Worm (Caenorhabditis elegans) whole organism, L4 larva: ENCODE results near the gene scl-7.

Experiments used
- D1046.2 ChIP-seq: fragments of 200-800 bp; sonication (Bioruptor generic); IDR thresholded peaks from 2 replicates; pipeline ENCODE4 v1.3.6; 2022; ENCODE audit warnings: missing genetic modification characterization, missing compliant biosample characterization
- F26F4.8 ChIP-seq: fragments of 200-800 bp; sonication (Bioruptor generic); conservative IDR thresholded peaks from 2 replicates; pipeline ENCODE4 v1.3.6; 2022; ENCODE audit warnings: missing genetic modification characterization, missing compliant biosample characterization
- F37D6.2 ChIP-seq: sonication (generic microtip); optimal IDR thresholded peaks from 2 replicates; lab custom pipeline; 2016; ENCODE audit warnings: mild to moderate bottlenecking, missing genetic modification characterization, missing compliant biosample characterization
- F44E2.7 ChIP-seq: fragments of 200-800 bp; sonication (Bioruptor generic); IDR thresholded peaks from 2 replicates; pipeline ENCODE4 v2.1.2; 2022; ENCODE audit warnings: missing genetic modification characterization, missing compliant biosample characterization
- F49E8.2 ChIP-seq: sonication (generic microtip); optimal IDR thresholded peaks from 2 replicates; lab custom pipeline; 2016; ENCODE audit warnings: missing compliant biosample characterization, mild to moderate bottlenecking, missing genetic modification characterization, borderline replicate concordance
- T26A8.4 ChIP-seq: fragments of 200-800 bp; sonication (Bioruptor generic); IDR thresholded peaks from 2 replicates; pipeline ENCODE4 v1.3.6; 2022; ENCODE audit warnings: missing genetic modification characterization, missing compliant biosample characterization
- Y5F2A.4 ChIP-seq: fragments of 200-800 bp; sonication (Bioruptor generic); optimal IDR thresholded peaks from 2 replicates; lab custom pipeline; 2018; ENCODE audit warnings: mild to moderate bottlenecking, missing genetic modification characterization, missing compliant biosample characterization
- ZK546.5 ChIP-seq, 2 experiments: sonication (generic microtip); optimal IDR thresholded peaks; 2 replicates each; lab custom pipeline; 2017; ENCODE audit warnings: missing biosample characterization in 2 of 2, missing genetic modification characterization in 2 of 2
- aha-1 ChIP-seq: fragments of 150-350 bp; peaks from one replicate; lab custom pipeline; 2014; ENCODE audit warnings: missing biosample characterization, missing genetic modification characterization
- aly-2 ChIP-seq: sonication (generic microtip); optimal IDR thresholded peaks from 2 replicates; lab custom pipeline; 2018; ENCODE audit warnings: missing biosample characterization, missing genetic modification characterization
- arid-1 ChIP-seq: fragments of 200-800 bp; sonication (Bioruptor generic); conservative IDR thresholded peaks from 2 replicates; pipeline ENCODE4 v1.3.6; 2022; ENCODE audit warnings: missing genetic modification reagents, missing genetic modification characterization, missing compliant biosample characterization
- attf-4 ChIP-seq: sonication (generic microtip); optimal IDR thresholded peaks from 3 replicates; lab custom pipeline; 2017; ENCODE audit warnings: missing biosample characterization, missing genetic modification characterization
- ceh-28 ChIP-seq: fragments of 150-350 bp; optimal IDR thresholded peaks from 2 replicates; lab custom pipeline; 2014; ENCODE audit warnings: missing biosample characterization, missing genetic modification reagents, missing genetic modification characterization
- ceh-32 ChIP-seq: sonication (generic microtip); optimal IDR thresholded peaks from 2 replicates; lab custom pipeline; 2016; ENCODE audit warnings: mild to moderate bottlenecking, missing genetic modification characterization, missing compliant biosample characterization; ENCODE audit not compliant: poor library complexity
- ceh-62 ChIP-seq: sonication (generic microtip); optimal IDR thresholded peaks from 2 replicates; lab custom pipeline; 2017; ENCODE audit warnings: missing biosample characterization, missing genetic modification characterization
- ces-1 ChIP-seq: fragments of 150-350 bp; sonication (generic microtip); optimal IDR thresholded peaks from 4 replicates; lab custom pipeline; 2014; ENCODE audit warnings: missing biosample characterization, missing genetic modification reagents, missing genetic modification characterization
- cey-2 ChIP-seq: sonication (generic microtip); optimal IDR thresholded peaks from 3 replicates; lab custom pipeline; 2017; ENCODE audit warnings: missing genetic modification characterization, mild to moderate bottlenecking, missing compliant biosample characterization, antibody characterized with exemption, borderline replicate concordance; ENCODE audit not compliant: insufficient read depth
- ctbp-1 ChIP-seq: fragments of 200-800 bp; sonication (Bioruptor generic); IDR thresholded peaks from 2 replicates; pipeline ENCODE4 v1.3.6; 2022; ENCODE audit warnings: missing genetic modification reagents, missing genetic modification characterization, missing compliant biosample characterization
- daf-19 ChIP-seq: fragments of 200-800 bp; sonication (Bioruptor generic); conservative IDR thresholded peaks from 2 replicates; pipeline ENCODE4 v1.3.6; 2022; ENCODE audit warnings: missing genetic modification characterization, missing compliant biosample characterization
- daf-8 ChIP-seq: fragments of 200-800 bp; sonication (Bioruptor generic); IDR thresholded peaks from 2 replicates; pipeline ENCODE4 v1.3.6; 2022; ENCODE audit warnings: missing genetic modification characterization, missing compliant biosample characterization
- egl-43 ChIP-seq: fragments of 200-800 bp; sonication (Bioruptor generic); IDR thresholded peaks from 2 replicates; pipeline ENCODE4 v1.3.6; 2022; ENCODE audit warnings: missing genetic modification reagents, missing genetic modification characterization, missing compliant biosample characterization
- hif-1 ChIP-seq, 2 experiments: sonication (generic microtip); optimal IDR thresholded peaks; 2 replicates each; lab custom pipeline; 2016 to 2017; ENCODE audit warnings: missing compliant biosample characterization in 2 of 2, missing genetic modification characterization in 2 of 2, missing genetic modification reagents in 2 of 2, missing genotype in 2 of 2, mild to moderate bottlenecking in 1 of 2
- hlh-30 ChIP-seq: sonication (generic microtip); optimal IDR thresholded peaks from 2 replicates; lab custom pipeline; 2017; ENCODE audit warnings: antibody characterized with exemption, mild to moderate bottlenecking, missing genetic modification characterization, missing compliant biosample characterization; ENCODE audit not compliant: insufficient read depth
- hmg-1.1 ChIP-seq: fragments of 200-800 bp; sonication (Bioruptor generic); IDR thresholded peaks from 2 replicates; pipeline ENCODE4 v1.3.6; 2022; ENCODE audit warnings: missing genetic modification reagents, missing genetic modification characterization, missing compliant biosample characterization
- lin-1 ChIP-seq: fragments of 200-800 bp; sonication (Bioruptor generic); IDR thresholded peaks from 2 replicates; pipeline ENCODE4 v1.3.6; 2022; ENCODE audit warnings: missing genetic modification reagents, missing genetic modification characterization, missing compliant biosample characterization
- lsy-2 ChIP-seq, 2 experiments: fragments of 150-350 bp in 1 of 2; sonication (generic microtip) in 1 of 2; optimal IDR thresholded peaks; 2 replicates each; lab custom pipeline; 2014 to 2017; ENCODE audit warnings: missing biosample characterization in 2 of 2, missing genetic modification characterization in 2 of 2
- mdl-1 ChIP-seq, 2 experiments: fragments of 150-350 bp in 1 of 2; sonication (generic microtip) in 1 of 2; optimal IDR thresholded peaks; 2 replicates each; lab custom pipeline; 2014 to 2017; ENCODE audit warnings: missing biosample characterization in 2 of 2, missing genetic modification characterization in 2 of 2
- mep-1 ChIP-seq: fragments of 150-350 bp; sonication (generic microtip); optimal IDR thresholded peaks from 3 replicates; lab custom pipeline; 2014; ENCODE audit warnings: missing biosample characterization, missing genetic modification characterization
- mes-2 ChIP-seq: sonication (generic microtip); optimal IDR thresholded peaks from 2 replicates; lab custom pipeline; 2016; ENCODE audit warnings: missing genotype, mild to moderate bottlenecking, missing genetic modification characterization, missing compliant biosample characterization; ENCODE audit not compliant: poor library complexity, severe bottlenecking
- nhr-10 ChIP-seq: fragments of 150-350 bp; optimal IDR thresholded peaks from 2 replicates; lab custom pipeline; 2014; ENCODE audit warnings: missing biosample characterization, missing genetic modification characterization
- nhr-237 ChIP-seq: sonication (generic microtip); optimal IDR thresholded peaks from 2 replicates; lab custom pipeline; 2017; ENCODE audit warnings: missing biosample characterization, missing genetic modification characterization
- rbr-2 ChIP-seq: sonication (generic microtip); optimal IDR thresholded peaks from 2 replicates; lab custom pipeline; 2016; ENCODE audit warnings: missing genotype, missing genetic modification characterization, missing compliant biosample characterization
- sdz-12 ChIP-seq: fragments of 200-800 bp; sonication (Bioruptor generic); optimal IDR thresholded peaks from 2 replicates; lab custom pipeline; 2018; ENCODE audit warnings: mild to moderate bottlenecking, missing genetic modification characterization, missing compliant biosample characterization
- set-16 ChIP-seq: fragments of 200-800 bp; sonication (Bioruptor generic); IDR thresholded peaks from 2 replicates; pipeline ENCODE4 v1.3.6; 2022; ENCODE audit warnings: missing genetic modification reagents, missing genetic modification characterization, missing compliant biosample characterization
- snpc-4 ChIP-seq: fragments of 150-350 bp; optimal IDR thresholded peaks from 2 replicates; lab custom pipeline; 2014; ENCODE audit warnings: missing biosample characterization, missing genetic modification characterization
- spr-3 ChIP-seq: fragments of 200-800 bp; sonication (Bioruptor generic); optimal IDR thresholded peaks from 2 replicates; lab custom pipeline; 2018; ENCODE audit warnings: mild to moderate bottlenecking, missing genetic modification characterization, missing compliant biosample characterization
- tra-1 ChIP-seq: fragments of 200-800 bp; sonication (Bioruptor generic); IDR thresholded peaks from 2 replicates; pipeline ENCODE4 v1.3.6; 2022; ENCODE audit warnings: missing genetic modification reagents, missing genetic modification characterization, missing compliant biosample characterization
- unc-130 ChIP-seq: sonication (generic microtip); optimal IDR thresholded peaks from 2 replicates; lab custom pipeline; 2016; ENCODE audit warnings: missing genetic modification reagents, missing genetic modification characterization, missing compliant biosample characterization
- unc-39 ChIP-seq: sonication (generic microtip); optimal IDR thresholded peaks from 2 replicates; lab custom pipeline; 2017; ENCODE audit warnings: missing biosample characterization, missing genetic modification characterization
- unc-62 ChIP-seq, 3 experiments: fragments of 150-350 bp in 1 of 3; sonication (generic microtip); optimal IDR thresholded peaks in 2 of 3; peaks in 1 of 3; 1 replicate in 1 of 3; 2 replicates in 2 of 3; lab custom pipeline; 2014 to 2017; ENCODE audit warnings: missing biosample characterization in 3 of 3, missing genetic modification characterization in 3 of 3, missing genetic modification reagents in 3 of 3, missing genotype in 1 of 3
- zip-11 ChIP-seq: fragments of 200-800 bp; sonication (Bioruptor generic); IDR thresholded peaks from 2 replicates; pipeline ENCODE4 v1.3.6; 2022; ENCODE audit warnings: missing genetic modification characterization, missing compliant biosample characterization

The scl-7 gene

ce11 chrIV:13070142-13070541, at the start of gene scl-7:
Gene scl-7, plus strand, starts transcription at chrIV:13070442.
- no peak for TF ChIP-seq unc-130 (GFP tag; lab: Kevin White, UChicago)
- TF ChIP-seq unc-39 (tag; lab: Kevin White, UChicago): no peak
- no peak for TF ChIP-seq ctbp-1 (GFP tag; lab: Robert Waterston, UW)
- TF ChIP-seq nhr-237 (tag; lab: Kevin White, UChicago): no peak
- TF ChIP-seq rbr-2 (tag; lab: Kevin White, UChicago): no peak
- TF ChIP-seq T26A8.4 (GFP tag; lab: Robert Waterston, UW): no peak
- TF ChIP-seq attf-4 (tag; lab: Kevin White, UChicago): no peak
- no peak for TF ChIP-seq D1046.2 (GFP tag; lab: Robert Waterston, UW)
- TF ChIP-seq ceh-28: no peak
- no peak for TF ChIP-seq daf-8
- TF ChIP-seq daf-19 (GFP tag; lab: Robert Waterston, UW): no peak
- TF ChIP-seq lin-1 (GFP tag; lab: Robert Waterston, UW): no peak
- no peak for TF ChIP-seq ceh-32
- no peak for TF ChIP-seq Y5F2A.4 (GFP tag; lab: Kevin White, UChicago)
- TF ChIP-seq arid-1 (GFP tag; lab: Robert Waterston, UW): no peak
- TF ChIP-seq tra-1 (GFP tag; lab: Robert Waterston, UW): no peak
- no peak for TF ChIP-seq ceh-62

ce11 chrIV:13021006-13021405, 49.2 kb upstream of the scl-7 start:
- TF ChIP-seq unc-39 (tag; lab: Kevin White, UChicago) (no peak), aha-1 (peak; percentile 70)

- TF ChIP-seq cey-2: no peak
- TF ChIP-seq F49E8.2 (tag; lab: Kevin White, UChicago): no peak
- 0 out of 2 replicates have a peak, but pooled peaks have one; percentile 26 for TF ChIP-seq egl-43 (GFP tag; lab: Robert Waterston, UW)
- peak; percentile 63 for TF ChIP-seq aha-1
- no peak for TF ChIP-seq nhr-10
- TF ChIP-seq hmg-1.1 (GFP tag; lab: Robert Waterston, UW): 0 out of 2 replicates have a peak, but pooled peaks have one; percentile 12
- TF ChIP-seq sdz-12: no peak
- TF ChIP-seq set-16: peak; percentile 83
- TF ChIP-seq spr-3: no peak
These were observed 47.4 kb upstream of the scl-7 start for ce11 chrIV:13022892-13023291.

- no peak for TF ChIP-seq snpc-4
- peak; percentile 11 for TF ChIP-seq F37D6.2 (tag; lab: Kevin White, UChicago)
- TF ChIP-seq F26F4.8 (GFP tag; lab: Robert Waterston, UW): no peak
- TF ChIP-seq unc-39 (tag; lab: Kevin White, UChicago): no peak
- peak; percentile 29 for TF ChIP-seq rbr-2 (tag; lab: Kevin White, UChicago)
- TF ChIP-seq hlh-30 (tag; lab: Kevin White, UChicago): peak; percentile 17
- TF ChIP-seq ces-1 (GFP tag; lab: Kevin White, UChicago): peak; percentile 14
- TF ChIP-seq spr-3: no peak
- no peak for TF ChIP-seq aly-2 (tag; lab: Kevin White, UChicago)
- TF ChIP-seq hif-1 (tag; optimal IDR thresholded peaks at IDR 0.05; lab: Kevin White, UChicago): peak in 1 of 2 experiments; percentile 29
- peak; percentile 42; the same call in 1 of the 2 replicates for TF ChIP-seq set-16
- no peak for TF ChIP-seq F44E2.7 (GFP tag; lab: Robert Waterston, UW)
- peak; percentile 46; the same call in 1 of the 2 replicates for TF ChIP-seq hmg-1.1 (GFP tag; lab: Robert Waterston, UW)
- peak; percentile 90 for TF ChIP-seq aha-1
- TF ChIP-seq ZK546.5 (tag; optimal IDR thresholded peaks at IDR 0.05; lab: Kevin White, UChicago): no peak
- TF ChIP-seq mep-1 (tag; lab: Kevin White, UChicago): peak; percentile 61
- TF ChIP-seq mdl-1 (tag; optimal IDR thresholded peaks at IDR 0.05; lab: Kevin White, UChicago): peak in 1 of 2 experiments; percentile 62
- no peak for TF ChIP-seq zip-11 (GFP tag; lab: Robert Waterston, UW)
- peak; percentile 32 for TF ChIP-seq mes-2 (tag; lab: Kevin White, UChicago)
- peak in 1 of 2 experiments; percentile 57 for TF ChIP-seq unc-62 (GFP tag; optimal IDR thresholded peaks at IDR 0.05 in 1 of 2; lab: Kevin White, UChicago)
- no peak for TF ChIP-seq unc-62 (tag; optimal IDR thresholded peaks at IDR 0.05; lab: Kevin White, UChicago)
- TF ChIP-seq lsy-2 (tag; optimal IDR thresholded peaks at IDR 0.05; lab: Kevin White, UChicago): peak; percentile 30 to 57
- TF ChIP-seq ctbp-1 (GFP tag; lab: Robert Waterston, UW): 0 out of 2 replicates have a peak, but pooled peaks have one; percentile 33
These were observed 44.3 kb upstream of the scl-7 start for ce11 chrIV:13025853-13026343.
